Fruit fly (Drosophila melanogaster): ENCODE measurements around the gene Gclc.

Gene Gclc

dm6 chrX:8113386-8114279 lies 2.3 kb downstream of the Gclc start (continued):
- TF ChIP-seq Eip93F (GFP tag; optimal IDR thresholded peaks at IDR 0.05) (no peak), esn (GFP tag; optimal IDR thresholded peaks at IDR 0.05) (peak; percentile 15), pdm3 (GFP tag; optimal IDR thresholded peaks at IDR 0.05) (peak; percentile 36), Hr38 (GFP tag; optimal IDR thresholded peaks at IDR 0.05) (no peak), salr (GFP tag; optimal IDR thresholded peaks at IDR 0.05) (no peak), Hr4 (GFP tag; optimal IDR thresholded peaks at IDR 0.05) (peak; percentile 24), Sox14 (GFP tag; optimal IDR thresholded peaks at IDR 0.05) (no peak), CG11762 (GFP tag; optimal IDR thresholded peaks at IDR 0.05; ENCODE audit: insufficient read depth) (no peak), CG6276 (GFP tag; optimal IDR thresholded peaks at IDR 0.05) (no peak), dac (GFP tag; optimal IDR thresholded peaks at IDR 0.05) (no peak), CG4318 (GFP tag; optimal IDR thresholded peaks at IDR 0.05) (no peak), CG9139 (GFP tag; optimal IDR thresholded peaks at IDR 0.05) (no peak), CG8319 (GFP tag; optimal IDR thresholded peaks at IDR 0.05) (no peak), CG7368 (GFP tag; optimal IDR thresholded peaks at IDR 0.05) (no peak), Ets21C (GFP tag; optimal IDR thresholded peaks at IDR 0.05) (no peak), achi (GFP tag; optimal IDR thresholded peaks at IDR 0.05) (peak; percentile 5), fd85E (GFP tag; optimal IDR thresholded peaks at IDR 0.05) (no peak), CG32006 (GFP tag; optimal IDR thresholded peaks at IDR 0.05) (peak; percentile 6)

dm6 chrX:8112715-8113114 lies 3.2 kb downstream of the Gclc start:
- peak; percentile 2 for TF ChIP-seq Met (GFP tag; optimal IDR thresholded peaks at IDR 0.05)
- no peak for TF ChIP-seq fd59A (GFP tag; optimal IDR thresholded peaks at IDR 0.05)
- TF ChIP-seq CG34406 (GFP tag; optimal IDR thresholded peaks at IDR 0.05), result no peak
- peak; percentile 59 for TF ChIP-seq Eip78C (GFP tag)
- TF ChIP-seq lz (GFP tag; optimal IDR thresholded peaks at IDR 0.05), result peak; percentile 10
- TF ChIP-seq esn (GFP tag; optimal IDR thresholded peaks at IDR 0.05), result peak; percentile 8
- TF ChIP-seq svp (GFP tag), result peak; percentile 51

- TF ChIP-seq vri (GFP tag; optimal IDR thresholded peaks at IDR 0.05) (peak; percentile 76), Sox102F (GFP tag; optimal IDR thresholded peaks at IDR 0.05) (no peak)
Observed at dm6 chrX:8110984-8111383, 5.0 kb downstream of the Gclc start.

dm6 chrX:8107936-8108335 lies 8.0 kb downstream of the Gclc start:
- TF ChIP-seq vri (GFP tag; optimal IDR thresholded peaks at IDR 0.05) (no peak), CG10631 (GFP tag; optimal IDR thresholded peaks at IDR 0.05) (no peak), CG1621 (tag; optimal IDR thresholded peaks at IDR 0.05) (no peak), Lpt (GFP tag; optimal IDR thresholded peaks at IDR 0.05) (no peak), Gug (GFP tag; IDR thresholded peaks at IDR 0.05) (no peak), topi (GFP tag; optimal IDR thresholded peaks at IDR 0.05) (no peak), CG8319 (GFP tag; optimal IDR thresholded peaks at IDR 0.05) (no peak), CG6276 (GFP tag; optimal IDR thresholded peaks at IDR 0.05) (no peak), CG34406 (GFP tag; optimal IDR thresholded peaks at IDR 0.05) (no peak), acj6 (GFP tag; optimal IDR thresholded peaks at IDR 0.05) (no peak), Ets21C (GFP tag; optimal IDR thresholded peaks at IDR 0.05) (no peak), CG6808 (GFP tag; optimal IDR thresholded peaks at IDR 0.05) (no peak), CG3919 (GFP tag; optimal IDR thresholded peaks at IDR 0.05) (no peak), dsx (GFP tag; optimal IDR thresholded peaks at IDR 0.05; ENCODE audit: poor library complexity, severe bottlenecking) (no peak), dac (GFP tag; optimal IDR thresholded peaks at IDR 0.05) (no peak), Hr38 (GFP tag; optimal IDR thresholded peaks at IDR 0.05) (no peak), Eip93F (GFP tag; optimal IDR thresholded peaks at IDR 0.05) (no peak), ss (GFP tag; optimal IDR thresholded peaks at IDR 0.05) (no peak)

Data from whole organism, prepupa.